Fruit fly (Drosophila melanogaster): ENCODE data around the gene Hat1.

Gene Hat1

DNA sequence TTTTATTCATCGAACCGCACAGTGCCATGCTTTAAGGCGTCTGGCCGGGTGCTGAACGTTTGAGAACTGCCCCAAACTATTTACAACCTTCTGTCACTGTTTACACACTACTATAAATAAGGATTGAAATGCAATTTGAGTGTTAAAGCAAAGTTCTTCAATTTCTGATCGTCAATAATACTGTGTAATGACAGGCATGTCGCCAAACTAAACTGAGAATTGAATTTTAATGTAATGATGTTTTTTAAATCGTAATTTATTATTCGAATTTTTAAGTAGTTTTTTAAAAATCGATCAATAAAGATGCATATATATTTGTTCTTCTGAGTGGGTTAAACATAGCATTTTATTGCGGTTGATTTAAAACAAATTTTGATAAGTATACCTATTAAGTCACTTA, 8.2 kb downstream of the Hat1 start, which contains the start of gene CG2082:
CG2082 (minus strand) TSS at position 101 of the 400 bp plus-strand sequence.
- TF ChIP-seq CG7101 (tag; optimal IDR thresholded peaks at IDR 0.05) (no peak), CG7045 (GFP tag; optimal IDR thresholded peaks at IDR 0.05) (no peak), cic (GFP tag; optimal IDR thresholded peaks at IDR 0.05) (no peak), CG5204 (GFP tag; optimal IDR thresholded peaks at IDR 0.05) (no peak), bab1 (GFP tag; optimal IDR thresholded peaks at IDR 0.05) (no peak), Crg-1 (GFP tag; optimal IDR thresholded peaks at IDR 0.05) (no peak), pad (GFP tag; optimal IDR thresholded peaks at IDR 0.05) (no peak)

dm6 chr3R:5778731-5779593, 10.2 kb downstream of the Hat1 start, which contains the start of gene jagn:
jagn (plus strand) TSS chr3R:5779315.
- no peak for TF ChIP-seq CG33017 (tag; optimal IDR thresholded peaks at IDR 0.05)
- peak; percentile 59 for TF ChIP-seq bab1 (GFP tag; optimal IDR thresholded peaks at IDR 0.05)
- peak; percentile 54 for TF ChIP-seq Mnt (GFP tag; optimal IDR thresholded peaks at IDR 0.05)
- peak; percentile 44 for TF ChIP-seq CG7101 (tag; optimal IDR thresholded peaks at IDR 0.05)
- peak; percentile 72 for TF ChIP-seq Hr96 (GFP tag; optimal IDR thresholded peaks at IDR 0.05)
- no peak for TF ChIP-seq CG14711 (tag; optimal IDR thresholded peaks at IDR 0.05)
- no peak for TF ChIP-seq cic (GFP tag; optimal IDR thresholded peaks at IDR 0.05)
- peak; percentile 45 for TF ChIP-seq CG11617 (GFP tag; optimal IDR thresholded peaks at IDR 0.05)
- peak; percentile 99 for TF ChIP-seq pad (GFP tag; optimal IDR thresholded peaks at IDR 0.05)
- no peak for TF ChIP-seq cnc (optimal IDR thresholded peaks at IDR 0.05)
- no peak for TF ChIP-seq CG5204 (GFP tag; optimal IDR thresholded peaks at IDR 0.05)
- TF ChIP-seq CG7045 (GFP tag; optimal IDR thresholded peaks at IDR 0.05) = peak; percentile 49
- TF ChIP-seq ovo (GFP tag; optimal IDR thresholded peaks at IDR 0.05) = peak; percentile 96
- peak; percentile 83 for TF ChIP-seq toe (GFP tag; optimal IDR thresholded peaks at IDR 0.05)
- peak; percentile 55 for TF ChIP-seq CG1620 (GFP tag; optimal IDR thresholded peaks at IDR 0.05)
- peak; percentile 28 for TF ChIP-seq tj (GFP tag; optimal IDR thresholded peaks at IDR 0.05)
- TF ChIP-seq kay (GFP tag; ENCODE audit: borderline replicate concordance) = no peak
- no peak for TF ChIP-seq Clk (GFP tag; optimal IDR thresholded peaks at IDR 0.05)
- no peak for TF ChIP-seq CG12768 (GFP tag; optimal IDR thresholded peaks at IDR 0.05)
- TF ChIP-seq Crg-1 (GFP tag; optimal IDR thresholded peaks at IDR 0.05) = peak; percentile 29

DNA sequence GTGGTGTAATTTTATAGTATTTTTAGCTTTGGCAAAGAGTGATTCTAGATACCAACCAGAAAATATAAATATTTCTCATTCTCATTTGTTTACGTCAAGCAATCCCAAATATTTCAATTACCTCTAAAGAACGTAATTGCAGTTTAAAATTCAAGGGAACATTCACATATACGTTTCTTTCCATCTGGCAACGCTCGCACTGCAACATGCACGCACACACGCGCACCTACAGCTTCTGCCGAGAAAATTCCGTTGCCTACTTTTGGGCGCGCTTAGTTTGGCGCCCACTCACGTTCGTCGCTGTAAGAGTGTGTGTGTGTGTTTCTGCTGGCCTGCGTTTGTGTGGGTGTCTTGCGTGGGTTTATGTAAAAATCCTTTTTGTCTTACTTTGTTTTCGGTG, 16.8 kb downstream of the Hat1 start:
- TF ChIP-seq kay (GFP tag; ENCODE audit: borderline replicate concordance) = no peak
- TF ChIP-seq ovo (GFP tag; optimal IDR thresholded peaks at IDR 0.05) = no peak
- no peak for TF ChIP-seq CG7045 (GFP tag; optimal IDR thresholded peaks at IDR 0.05)
- peak; percentile 28 for TF ChIP-seq CG5204 (GFP tag; optimal IDR thresholded peaks at IDR 0.05)
- TF ChIP-seq pad (GFP tag; optimal IDR thresholded peaks at IDR 0.05) = no peak
- peak; percentile 25 for TF ChIP-seq CG12768 (GFP tag; optimal IDR thresholded peaks at IDR 0.05)

DNA sequence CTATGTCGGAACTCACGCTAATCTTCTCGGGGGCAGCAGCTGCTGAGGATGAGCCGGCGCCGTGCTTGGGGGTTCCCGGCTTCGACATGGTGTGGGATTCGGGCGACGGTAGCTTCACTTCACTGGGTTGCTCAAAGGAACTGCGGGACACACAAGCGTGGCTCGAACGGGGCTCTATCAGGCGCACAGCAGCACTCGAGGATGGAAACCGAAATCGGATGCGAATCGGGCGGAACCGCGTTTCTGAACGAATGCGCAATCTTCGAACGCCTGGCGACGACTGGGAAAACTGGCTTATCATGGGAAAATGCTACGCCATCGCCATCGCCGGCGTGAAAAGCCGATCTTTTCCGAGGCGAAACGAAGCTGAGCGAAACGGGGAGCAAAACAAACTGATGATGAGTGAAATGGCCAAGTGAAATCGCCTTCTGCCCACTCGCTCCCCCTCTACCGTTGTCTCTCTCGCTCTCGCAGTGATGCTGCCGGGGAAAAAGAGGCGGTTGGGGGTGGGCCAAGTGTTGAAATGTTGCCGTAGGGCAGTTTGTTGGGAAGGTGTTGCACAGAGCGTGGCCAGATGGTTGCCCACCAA, 17.5 kb downstream of the Hat1 start:
- TF ChIP-seq CG5204 (GFP tag; optimal IDR thresholded peaks at IDR 0.05) (no peak), cnc (optimal IDR thresholded peaks at IDR 0.05) (no peak), CG33017 (tag; optimal IDR thresholded peaks at IDR 0.05) (no peak), tj (GFP tag; optimal IDR thresholded peaks at IDR 0.05) (no peak), Mnt (GFP tag; optimal IDR thresholded peaks at IDR 0.05) (no peak), Hr96 (GFP tag; optimal IDR thresholded peaks at IDR 0.05) (no peak), pad (GFP tag; optimal IDR thresholded peaks at IDR 0.05) (no peak), CG14711 (tag; optimal IDR thresholded peaks at IDR 0.05) (no peak), ovo (GFP tag; optimal IDR thresholded peaks at IDR 0.05) (no peak), CG7045 (GFP tag; optimal IDR thresholded peaks at IDR 0.05) (no peak), bab1 (GFP tag; optimal IDR thresholded peaks at IDR 0.05) (no peak), CG12768 (GFP tag; optimal IDR thresholded peaks at IDR 0.05) (no peak), CG7101 (tag; optimal IDR thresholded peaks at IDR 0.05) (no peak), CG11617 (GFP tag; optimal IDR thresholded peaks at IDR 0.05) (no peak), Clk (GFP tag; optimal IDR thresholded peaks at IDR 0.05) (no peak), kay (GFP tag; ENCODE audit: borderline replicate concordance) (no peak), Crg-1 (GFP tag; optimal IDR thresholded peaks at IDR 0.05) (no peak), cic (GFP tag; optimal IDR thresholded peaks at IDR 0.05) (no peak), CG1620 (GFP tag; optimal IDR thresholded peaks at IDR 0.05) (no peak), toe (GFP tag; optimal IDR thresholded peaks at IDR 0.05) (no peak)

DNA sequence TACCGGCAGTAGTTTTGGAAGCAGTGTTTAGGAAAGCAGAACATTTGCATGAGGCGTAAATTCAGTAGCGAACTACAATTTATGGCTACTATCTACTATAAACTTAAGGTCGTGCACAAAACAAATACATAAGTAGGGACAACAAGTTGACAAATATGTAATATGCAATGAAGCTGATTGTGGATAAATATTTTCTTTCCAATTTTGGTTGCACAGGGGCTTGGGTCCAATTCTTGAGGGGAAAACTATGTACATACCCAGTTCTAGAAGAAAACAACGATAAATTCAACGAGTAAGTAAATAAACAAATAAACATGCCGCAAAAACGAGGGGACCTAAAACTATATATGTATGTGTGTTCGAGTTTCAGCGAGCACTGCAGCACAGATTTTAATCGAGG, 28.2 kb downstream of the Hat1 start:
- TF ChIP-seq CG7101 (tag; optimal IDR thresholded peaks at IDR 0.05) (peak; percentile 64), CG12768 (GFP tag; optimal IDR thresholded peaks at IDR 0.05) (peak; percentile 22), tj (GFP tag; optimal IDR thresholded peaks at IDR 0.05) (no peak), CG5204 (GFP tag; optimal IDR thresholded peaks at IDR 0.05) (no peak), Mnt (GFP tag; optimal IDR thresholded peaks at IDR 0.05) (no peak)

DNA sequence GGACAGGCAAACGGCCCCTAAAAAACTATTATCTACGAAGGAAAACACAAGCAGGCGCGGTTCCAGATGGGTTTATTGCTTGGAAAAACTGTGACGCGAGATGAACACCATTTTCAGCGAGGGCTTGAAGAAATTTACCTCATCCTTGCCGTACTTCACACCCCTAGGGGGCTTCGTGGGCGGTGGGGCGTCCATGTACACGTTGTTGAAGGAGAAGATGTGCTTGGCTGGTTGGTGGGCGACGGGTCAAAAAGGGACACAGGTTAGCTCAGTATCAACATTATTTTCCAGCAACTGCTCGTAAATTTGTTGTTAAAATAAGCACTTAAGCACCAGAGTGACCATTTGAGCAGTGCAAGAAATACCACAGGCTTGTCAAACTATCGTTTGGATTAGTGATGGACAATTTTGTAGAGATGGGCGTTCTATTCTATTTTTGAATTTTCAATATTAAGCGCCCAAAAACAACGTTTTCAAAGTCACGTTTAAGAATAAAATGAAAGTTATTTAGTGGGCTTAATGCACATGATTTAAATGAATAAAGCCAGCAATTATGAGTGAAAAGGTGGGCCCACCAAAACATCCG, 30.5 kb downstream of the Hat1 start, which contains the start of gene Sec8:
Sec8 (minus strand) TSS at position 374 of the 586 bp plus-strand sequence.
- TF ChIP-seq CG7045 (GFP tag; optimal IDR thresholded peaks at IDR 0.05) (no peak), Clk (GFP tag; optimal IDR thresholded peaks at IDR 0.05) (no peak), pad (GFP tag; optimal IDR thresholded peaks at IDR 0.05) (peak; percentile 2), CG14711 (tag; optimal IDR thresholded peaks at IDR 0.05) (peak; percentile 25), cnc (optimal IDR thresholded peaks at IDR 0.05) (no peak), kay (GFP tag; ENCODE audit: borderline replicate concordance) (no peak), CG33017 (tag; optimal IDR thresholded peaks at IDR 0.05) (peak; percentile 7), bab1 (GFP tag; optimal IDR thresholded peaks at IDR 0.05) (peak; percentile 63), Mnt (GFP tag; optimal IDR thresholded peaks at IDR 0.05) (peak; percentile 31), CG12768 (GFP tag; optimal IDR thresholded peaks at IDR 0.05) (no peak), toe (GFP tag; optimal IDR thresholded peaks at IDR 0.05) (no peak), tj (GFP tag; optimal IDR thresholded peaks at IDR 0.05) (no peak), ovo (GFP tag; optimal IDR thresholded peaks at IDR 0.05) (no peak), CG11617 (GFP tag; optimal IDR thresholded peaks at IDR 0.05) (peak; percentile 8), cic (GFP tag; optimal IDR thresholded peaks at IDR 0.05) (no peak), Hr96 (GFP tag; optimal IDR thresholded peaks at IDR 0.05) (peak; percentile 24), CG1620 (GFP tag; optimal IDR thresholded peaks at IDR 0.05) (peak; percentile 30), CG7101 (tag; optimal IDR thresholded peaks at IDR 0.05) (peak; percentile 45), Crg-1 (GFP tag; optimal IDR thresholded peaks at IDR 0.05) (peak; percentile 25), CG5204 (GFP tag; optimal IDR thresholded peaks at IDR 0.05) (no peak)
